Fruit fly (Drosophila melanogaster): ENCODE results near the gene CG31343.
A peak's percentile ranks its signal among the peaks of the same experiment; 100 is the strongest.

CG31343 gene

DNA sequence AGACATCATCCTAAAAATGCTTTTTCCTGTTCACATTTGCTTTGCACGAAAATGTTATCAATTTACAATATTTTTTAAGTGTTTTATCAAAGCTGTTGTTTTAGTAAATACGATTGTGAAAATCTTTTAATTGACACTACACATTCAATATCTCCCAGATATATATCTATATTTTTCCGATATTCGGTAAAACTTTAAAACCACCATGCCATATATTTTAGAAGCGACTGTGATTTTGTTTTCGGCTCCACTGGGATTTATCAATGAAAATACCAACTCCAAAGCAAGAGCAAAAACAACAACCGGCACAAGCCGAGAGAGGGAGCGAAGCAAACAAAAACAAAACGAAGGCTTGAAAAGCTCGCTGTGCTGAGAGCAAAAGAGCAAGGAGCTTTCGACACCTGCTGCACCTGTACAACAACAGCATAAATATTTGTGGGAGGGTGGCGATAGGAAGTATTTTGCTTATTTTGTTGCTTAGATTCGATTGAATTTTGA lies 25.1 kb upstream of the CG31343 start (continued):
- TF ChIP-seq dsx (GFP tag; optimal IDR thresholded peaks at IDR 0.05; ENCODE audit: poor library complexity, severe bottlenecking) (peak; percentile 75), fkh (GFP tag; optimal IDR thresholded peaks at IDR 0.05) (no peak), Hr38 (GFP tag; optimal IDR thresholded peaks at IDR 0.05) (no peak), CG6276 (GFP tag; optimal IDR thresholded peaks at IDR 0.05) (peak; percentile 82), Blimp-1 (GFP tag; optimal IDR thresholded peaks at IDR 0.05) (peak; percentile 56), Eip75B (GFP tag; optimal IDR thresholded peaks at IDR 0.05) (peak; percentile 82), ss (GFP tag; optimal IDR thresholded peaks at IDR 0.05) (peak; percentile 65 to 71), CG6163 (GFP tag; IDR thresholded peaks at IDR 0.05) (peak; percentile 83), CG11294 (GFP tag; IDR thresholded peaks at IDR 0.05) (no peak; the same call in 1 of the 2 replicates), Gug (GFP tag; IDR thresholded peaks at IDR 0.05) (peak; percentile 70), CG9139 (GFP tag; optimal IDR thresholded peaks at IDR 0.05) (peak; percentile 4), achi (GFP tag; optimal IDR thresholded peaks at IDR 0.05) (peak; percentile 86), dac (GFP tag; optimal IDR thresholded peaks at IDR 0.05) (peak; percentile 80)

DNA sequence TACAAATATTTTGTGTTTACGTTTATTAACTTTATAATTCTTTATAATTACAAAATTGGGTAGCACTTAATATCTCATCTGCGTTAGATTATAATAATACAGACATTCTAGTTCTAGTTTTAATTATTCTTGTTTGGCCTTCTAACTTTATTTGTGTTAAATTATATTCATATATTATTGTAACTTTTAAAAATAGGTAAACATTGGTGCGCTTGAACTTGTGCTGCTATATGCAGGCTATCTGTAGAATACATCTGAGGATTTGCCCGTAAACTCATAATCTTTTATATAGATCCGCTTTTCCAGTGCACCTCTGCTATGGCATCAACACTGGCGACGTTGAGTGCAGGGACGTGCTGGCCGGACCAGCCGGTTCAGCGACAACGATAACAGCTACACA lies 22.6 kb upstream of the CG31343 start:
- no peak for TF ChIP-seq Sox15 (GFP tag; optimal IDR thresholded peaks at IDR 0.05)
- TF ChIP-seq Sox14 (GFP tag; optimal IDR thresholded peaks at IDR 0.05), result no peak
- TF ChIP-seq CG3032 (tag; optimal IDR thresholded peaks at IDR 0.05), result peak; percentile 24
- TF ChIP-seq Eip78C (GFP tag), result peak; percentile 70
- peak; percentile 5 for TF ChIP-seq dac (GFP tag; optimal IDR thresholded peaks at IDR 0.05)
- TF ChIP-seq CG4318 (GFP tag; optimal IDR thresholded peaks at IDR 0.05), result peak; percentile 7
- peak; percentile 3 for TF ChIP-seq achi (GFP tag; optimal IDR thresholded peaks at IDR 0.05)
- no peak for TF ChIP-seq CG8319 (GFP tag; optimal IDR thresholded peaks at IDR 0.05)
- TF ChIP-seq CG32006 (GFP tag; optimal IDR thresholded peaks at IDR 0.05), result peak; percentile 51
- TF ChIP-seq CG6163 (GFP tag; IDR thresholded peaks at IDR 0.05), result no peak
- peak; percentile 14 for TF ChIP-seq Hr4 (GFP tag; optimal IDR thresholded peaks at IDR 0.05)
- peak; percentile 21 for TF ChIP-seq CG1621 (tag; optimal IDR thresholded peaks at IDR 0.05)
- peak in 1 of 2 experiments; percentile 1 for TF ChIP-seq salr (GFP tag; optimal IDR thresholded peaks at IDR 0.05)
- TF ChIP-seq spab (GFP tag; optimal IDR thresholded peaks at IDR 0.05), result peak; percentile 21
- no peak for TF ChIP-seq CG3919 (GFP tag; optimal IDR thresholded peaks at IDR 0.05)
- TF ChIP-seq CG10631 (GFP tag; optimal IDR thresholded peaks at IDR 0.05), result peak; percentile 6
- TF ChIP-seq ss (GFP tag; optimal IDR thresholded peaks at IDR 0.05), result peak in 1 of 2 experiments; percentile 0

DNA sequence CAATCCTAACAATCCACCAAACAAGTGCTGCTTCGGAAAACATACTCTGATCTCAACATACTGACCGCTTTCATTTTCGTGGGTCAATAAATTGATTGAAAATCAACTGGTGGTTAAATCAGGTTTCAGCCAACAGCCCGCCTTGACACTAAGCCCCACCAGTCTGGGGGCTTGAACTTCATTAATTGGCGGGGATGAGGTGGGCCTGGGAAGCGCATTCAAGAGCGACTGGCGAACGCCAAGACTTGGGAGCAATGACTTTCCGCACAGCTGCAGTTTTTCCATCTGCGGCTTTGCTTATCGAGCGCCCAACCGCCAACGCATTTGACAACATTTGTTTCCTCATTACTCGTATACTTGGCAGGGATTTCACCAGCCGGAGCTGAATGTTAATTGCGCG lies 18.5 kb upstream of the CG31343 start:
- no peak for TF ChIP-seq CG16779 (tag; optimal IDR thresholded peaks at IDR 0.05)
- no peak for TF ChIP-seq cyc (GFP tag; optimal IDR thresholded peaks at IDR 0.05)
- no peak for TF ChIP-seq fd85E (GFP tag; optimal IDR thresholded peaks at IDR 0.05)
- TF ChIP-seq ss (GFP tag; optimal IDR thresholded peaks at IDR 0.05), result no peak
- TF ChIP-seq Blimp-1 (GFP tag; optimal IDR thresholded peaks at IDR 0.05), result no peak
- TF ChIP-seq CG3032 (tag; optimal IDR thresholded peaks at IDR 0.05), result no peak
- TF ChIP-seq CG8632 (GFP tag; optimal IDR thresholded peaks at IDR 0.05), result no peak
- TF ChIP-seq CG7368 (GFP tag; optimal IDR thresholded peaks at IDR 0.05), result no peak

DNA sequence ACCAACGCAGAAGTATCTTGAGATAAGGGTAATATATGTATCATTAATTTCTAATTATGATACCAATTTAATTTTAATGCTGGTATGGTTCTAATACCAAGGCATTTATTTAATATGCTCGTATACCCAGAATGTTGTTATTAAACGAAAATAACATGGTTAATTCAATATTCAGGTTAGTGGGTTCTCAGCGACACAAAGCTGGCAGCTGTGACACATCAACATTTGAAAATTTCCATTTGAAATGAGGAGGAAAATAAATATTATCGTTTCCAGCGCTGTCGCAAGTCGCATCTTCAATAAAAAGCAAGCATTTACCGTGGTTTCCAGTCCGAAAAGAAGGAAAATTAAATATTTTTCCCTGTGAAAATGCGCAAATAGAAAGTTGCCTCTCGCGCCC lies 14.1 kb upstream of the CG31343 start:
- TF ChIP-seq pdm3 (GFP tag; optimal IDR thresholded peaks at IDR 0.05) (no peak), Met (GFP tag; optimal IDR thresholded peaks at IDR 0.05) (no peak), esn (GFP tag; optimal IDR thresholded peaks at IDR 0.05) (no peak), cyc (GFP tag; optimal IDR thresholded peaks at IDR 0.05) (no peak), ss (GFP tag; optimal IDR thresholded peaks at IDR 0.05) (no peak), Gug (GFP tag; IDR thresholded peaks at IDR 0.05) (no peak)

DNA sequence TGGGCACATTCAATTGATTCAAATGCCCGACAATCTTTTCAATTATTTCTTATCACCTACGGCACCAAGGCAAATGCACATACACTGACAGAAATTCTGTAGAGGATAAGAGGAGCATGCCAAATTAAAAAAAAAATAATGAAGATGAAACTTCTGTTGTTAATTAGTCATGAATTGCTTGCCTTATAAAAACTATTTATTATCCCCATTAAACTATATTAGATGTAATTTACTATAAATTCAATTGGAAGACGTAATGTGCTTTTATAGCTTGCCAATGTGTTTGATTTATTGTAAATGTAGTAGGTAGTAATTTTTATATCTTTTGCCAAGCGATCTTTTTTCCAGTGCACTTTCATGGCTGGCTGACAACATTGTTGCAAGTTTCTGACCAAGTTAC lies 13.4 kb upstream of the CG31343 start:
- peak; percentile 10 for TF ChIP-seq achi (GFP tag; optimal IDR thresholded peaks at IDR 0.05)
- peak; percentile 74 for TF ChIP-seq CG8119 (GFP tag; IDR thresholded peaks at IDR 0.05)
- no peak for TF ChIP-seq svp (GFP tag)
- no peak for TF ChIP-seq Hr38 (GFP tag; optimal IDR thresholded peaks at IDR 0.05)
- peak; percentile 57; the same call in 2 of the 3 replicates for TF ChIP-seq eg (GFP tag; IDR thresholded peaks at IDR 0.05)
- TF ChIP-seq CG3919 (GFP tag; optimal IDR thresholded peaks at IDR 0.05), result no peak
- peak; percentile 39; the same call in 1 of the 2 replicates for TF ChIP-seq Gug (GFP tag; IDR thresholded peaks at IDR 0.05)
- peak; percentile 8 for TF ChIP-seq dsx (GFP tag; optimal IDR thresholded peaks at IDR 0.05; ENCODE audit: poor library complexity, severe bottlenecking)
- TF ChIP-seq Met (GFP tag; optimal IDR thresholded peaks at IDR 0.05), result no peak
- TF ChIP-seq lz (GFP tag; optimal IDR thresholded peaks at IDR 0.05), result no peak
- TF ChIP-seq Eip78C (GFP tag), result peak; percentile 59
- no peak for TF ChIP-seq acj6 (GFP tag; optimal IDR thresholded peaks at IDR 0.05)
- peak; percentile 72 for TF ChIP-seq CG15336 (GFP tag; IDR thresholded peaks at IDR 0.05)
- 0 out of 3 replicates have a peak, but pooled peaks have one; percentile 42 for TF ChIP-seq CG6163 (GFP tag; IDR thresholded peaks at IDR 0.05)
- TF ChIP-seq CG4318 (GFP tag; optimal IDR thresholded peaks at IDR 0.05), result peak; percentile 41
- peak; percentile 71 for TF ChIP-seq Hr4 (GFP tag; optimal IDR thresholded peaks at IDR 0.05)
- peak; percentile 73 for TF ChIP-seq CG32006 (GFP tag; optimal IDR thresholded peaks at IDR 0.05)
- peak; percentile 23 for TF ChIP-seq pdm3 (GFP tag; optimal IDR thresholded peaks at IDR 0.05)

All from whole organism, prepupa.